Worm (Caenorhabditis elegans) whole organism, early embryonic: Measurements from ENCODE around the gene citk-2.

ENCODE experiments used
- B0310.2 ChIP-seq: sonication (generic microtip); optimal IDR thresholded peaks from 2 replicates; lab custom pipeline; 2016; ENCODE audit warnings: mild to moderate bottlenecking, missing genetic modification characterization, missing compliant biosample characterization
- aly-1 ChIP-seq: sonication (generic microtip); optimal IDR thresholded peaks from 2 replicates; lab custom pipeline; 2016; ENCODE audit warnings: missing genetic modification characterization, missing compliant biosample characterization
- ama-1 ChIP-seq: fragments of 150-350 bp; optimal IDR thresholded peaks from 2 replicates; lab custom pipeline; 2014
- ceh-13 ChIP-seq: fragments of 200-800 bp; sonication (Bioruptor generic); optimal IDR thresholded peaks from 2 replicates; lab custom pipeline; 2018; ENCODE audit warnings: mild to moderate bottlenecking, missing genetic modification characterization, missing compliant biosample characterization
- ceh-36 ChIP-seq: sonication (generic microtip); optimal IDR thresholded peaks from 2 replicates; lab custom pipeline; 2016; ENCODE audit warnings: missing genetic modification characterization, inconsistent platforms, missing compliant biosample characterization
- ets-7 ChIP-seq: sonication (generic microtip); optimal IDR thresholded peaks from 2 replicates; lab custom pipeline; 2016; ENCODE audit warnings: missing genotype, missing genetic modification characterization, missing compliant biosample characterization
- flt-1 ChIP-seq: fragments of 200-800 bp; sonication (Bioruptor generic); IDR thresholded peaks from 2 replicates; pipeline ENCODE4 v1.3.6; 2022; ENCODE audit warnings: missing genetic modification characterization, missing compliant biosample characterization
- hmbx-1 ChIP-seq: sonication (generic microtip); optimal IDR thresholded peaks from 2 replicates; lab custom pipeline; 2016; ENCODE audit warnings: mild to moderate bottlenecking, missing genetic modification characterization, missing compliant biosample characterization
- hmg-4 ChIP-seq: fragments of 200-800 bp; sonication (Bioruptor generic); optimal IDR thresholded peaks from 2 replicates; lab custom pipeline; 2018; ENCODE audit warnings: mild to moderate bottlenecking, missing genetic modification characterization, missing compliant biosample characterization
- hnd-1 ChIP-seq: sonication (generic microtip); optimal IDR thresholded peaks from 2 replicates; lab custom pipeline; 2016; ENCODE audit warnings: missing genetic modification characterization, missing compliant biosample characterization
- pes-1 ChIP-seq: fragments of 200-800 bp; sonication (Bioruptor generic); IDR thresholded peaks from 2 replicates; pipeline ENCODE4 v1.3.6; 2022; ENCODE audit warnings: missing genetic modification reagents, missing genetic modification characterization, missing compliant biosample characterization
- scrt-1 ChIP-seq: fragments of 200-800 bp; sonication (Bioruptor generic); IDR thresholded peaks from 2 replicates; pipeline ENCODE4 v1.3.6; 2022; ENCODE audit warnings: missing genetic modification characterization, missing compliant biosample characterization
- sea-1 ChIP-seq: fragments of 200-800 bp; sonication (Bioruptor generic); conservative IDR thresholded peaks from 2 replicates; pipeline ENCODE4 v1.3.6; 2022; ENCODE audit warnings: missing genetic modification characterization, missing compliant biosample characterization
- tbx-11 ChIP-seq: fragments of 200-800 bp; sonication (Bioruptor generic); IDR thresholded peaks from 2 replicates; pipeline ENCODE4 v1.3.6; 2022; ENCODE audit warnings: missing genetic modification characterization, missing compliant biosample characterization
- tbx-37 ChIP-seq: fragments of 200-800 bp; sonication (Bioruptor generic); conservative IDR thresholded peaks from 2 replicates; pipeline ENCODE4 v1.3.6; 2022; ENCODE audit warnings: missing genetic modification reagents, missing genetic modification characterization, missing compliant biosample characterization
- tra-4 ChIP-seq: sonication (generic microtip); optimal IDR thresholded peaks from 2 replicates; lab custom pipeline; 2017; ENCODE audit warnings: missing genetic modification characterization, missing compliant biosample characterization

The citk-2 gene

DNA sequence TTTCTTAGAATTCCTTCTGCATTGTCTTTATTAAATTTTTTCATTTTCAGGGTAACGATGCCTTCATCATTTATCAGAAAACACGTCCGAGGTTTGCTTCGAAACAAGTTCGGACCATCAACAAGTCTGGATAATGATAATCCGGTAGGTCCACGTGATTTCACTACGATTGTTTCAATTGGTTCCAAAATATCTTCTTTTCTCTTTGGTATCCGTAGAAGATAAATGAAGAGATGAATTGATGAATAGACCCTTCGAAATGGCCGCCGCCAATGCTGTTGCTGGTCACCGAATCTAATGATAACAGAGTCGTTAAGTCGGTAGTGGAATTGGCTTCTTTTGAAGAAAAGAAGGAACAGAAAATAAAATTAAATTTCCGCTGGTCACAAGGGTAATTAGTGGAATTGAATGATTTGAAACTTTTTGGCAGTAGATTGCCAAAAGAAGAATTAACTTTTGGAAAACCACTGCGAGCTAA, 50.6 kb downstream of the citk-2 start, which contains the start of gene F33G12.6:
Gene F33G12.6 (plus strand): TSS at position 51 of the 478 bp plus-strand sequence.
- TF ChIP-seq hnd-1 (tag; lab: Kevin White, UChicago) (no peak), ceh-13 (no peak), tbx-37 (no peak), B0310.2 (tag; lab: Kevin White, UChicago) (no peak), ama-1 (lab: Kevin White, UChicago) (no peak)

DNA sequence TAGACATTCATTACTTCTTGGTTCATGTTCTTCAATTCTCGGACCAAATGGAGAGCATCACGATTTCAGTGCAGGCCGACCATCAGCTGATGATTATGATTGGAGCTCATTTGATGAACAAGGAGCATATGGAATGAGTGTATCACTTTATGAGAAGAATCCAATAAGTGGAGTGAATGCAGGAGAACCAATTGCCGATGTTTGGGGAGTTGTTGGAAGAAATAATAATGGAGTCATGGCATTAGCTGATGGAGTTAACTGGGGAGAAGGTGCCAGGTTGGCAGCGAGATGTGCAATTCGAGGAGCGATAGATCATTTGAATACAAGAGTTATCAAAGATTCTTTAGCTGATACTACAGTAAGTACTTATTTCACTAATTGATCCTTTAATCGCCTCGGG, 51.5 kb downstream of the citk-2 start:
- no peak for TF ChIP-seq tbx-37
- no peak for TF ChIP-seq ceh-13
- TF ChIP-seq hnd-1 (tag; lab: Kevin White, UChicago) = no peak
- no peak for TF ChIP-seq tra-4 (tag; lab: Kevin White, UChicago)
- TF ChIP-seq pes-1 = no peak
- TF ChIP-seq hmbx-1 (tag; lab: Kevin White, UChicago) = no peak
- TF ChIP-seq ets-7 (tag; lab: Kevin White, UChicago) = no peak
- no peak for TF ChIP-seq tbx-11 (GFP tag; lab: Robert Waterston, UW)
- no peak for TF ChIP-seq aly-1 (tag; lab: Kevin White, UChicago)
- no peak for TF ChIP-seq hmg-4 (GFP tag; lab: Kevin White, UChicago)
- no peak for TF ChIP-seq sea-1 (GFP tag; lab: Robert Waterston, UW)
- no peak for TF ChIP-seq ceh-36 (tag; lab: Kevin White, UChicago)
- TF ChIP-seq flt-1 (GFP tag; lab: Robert Waterston, UW) = no peak
- TF ChIP-seq scrt-1 (GFP tag; lab: Robert Waterston, UW) = no peak
